Worm (Caenorhabditis elegans) whole organism, L4/young adult: ENCODE data around the gene ZK742.4.

ENCODE experiments used
- W03F9.2 ChIP-seq: fragments of 150-350 bp; optimal IDR thresholded peaks from 2 replicates; lab custom pipeline; 2014; ENCODE audit warnings: missing biosample characterization, missing genetic modification characterization
- dao-5 ChIP-seq: sonication (generic microtip); optimal IDR thresholded peaks from 2 replicates; lab custom pipeline; 2016; ENCODE audit warnings: missing genotype, missing genetic modification characterization, moderate library complexity, missing compliant biosample characterization
- him-1 ChIP-seq: sonication (generic microtip); optimal IDR thresholded peaks from 2 replicates; lab custom pipeline; 2016; ENCODE audit warnings: missing genotype, missing genetic modification reagents, missing genetic modification characterization, missing compliant biosample characterization

DNA sequence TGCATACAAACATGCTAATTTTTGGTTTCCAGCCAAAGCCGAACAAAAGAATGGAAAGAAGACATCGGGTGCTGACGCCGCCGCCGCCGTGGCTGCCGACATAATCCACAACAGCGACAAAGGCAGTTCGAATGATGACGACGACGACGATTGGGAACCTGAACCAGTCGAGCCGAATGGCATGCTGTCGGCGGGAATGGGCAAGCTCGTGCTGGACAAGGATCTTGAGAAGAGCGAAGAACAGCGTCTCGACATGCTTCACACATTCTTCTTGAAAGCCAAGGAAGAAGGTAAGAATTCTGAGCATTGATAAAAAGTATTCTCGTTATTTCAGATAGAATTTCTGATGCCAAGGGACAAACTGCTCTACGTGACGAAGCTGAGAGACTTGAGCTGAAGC, 45.0 kb upstream of the ZK742.4 start:
- TF ChIP-seq W03F9.2 (tag; lab: Kevin White, UChicago) (no peak), him-1 (tag; lab: Kevin White, UChicago) (no peak), dao-5 (tag; lab: Kevin White, UChicago) (no peak)
